Fruit fly (Drosophila melanogaster): ENCODE data around the gene BobA.

Gene BobA

DNA sequence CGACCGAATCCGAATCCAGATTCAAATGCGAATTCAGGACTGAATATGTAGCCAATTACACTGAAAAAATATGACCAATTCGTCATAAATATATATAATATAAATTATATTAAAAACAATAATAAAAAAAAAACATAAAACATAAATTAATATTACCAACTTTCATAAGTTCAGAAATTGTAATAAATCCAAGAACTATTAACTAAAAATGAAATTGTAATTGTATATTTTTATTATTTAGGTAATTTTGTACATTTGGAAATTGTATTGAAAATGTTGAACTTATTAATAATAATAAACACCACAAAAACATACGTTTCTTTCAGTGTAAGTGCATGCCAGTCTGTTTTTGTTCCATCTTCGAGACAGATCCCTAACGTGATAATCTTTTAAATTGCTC, 15.1 kb upstream of the BobA start (continued):
- TF ChIP-seq fd64A (GFP tag; optimal IDR thresholded peaks at IDR 0.05) (no peak), Nf-YB (GFP tag; optimal IDR thresholded peaks at IDR 0.05) (peak; percentile 41), CG18764 (GFP tag; optimal IDR thresholded peaks at IDR 0.05) (no peak), emc (GFP tag; optimal IDR thresholded peaks at IDR 0.05) (no peak), pita (GFP tag; optimal IDR thresholded peaks at IDR 0.05) (no peak), CG3726 (GFP tag; IDR thresholded peaks at IDR 0.05) (no peak), CG7839 (tag; optimal IDR thresholded peaks at IDR 0.05) (peak; percentile 39), Oli (tag; optimal IDR thresholded peaks at IDR 0.05) (no peak), CG17829 (tag; optimal IDR thresholded peaks at IDR 0.05) (peak; percentile 81), luna (GFP tag; optimal IDR thresholded peaks at IDR 0.05) (no peak), CG9727 (GFP tag; optimal IDR thresholded peaks at IDR 0.05) (peak; percentile 85), Ptx1 (GFP tag; IDR thresholded peaks at IDR 0.05) (no peak), nerfin-2 (GFP tag; IDR thresholded peaks at IDR 0.05; ENCODE audit: partially characterized antibody) (no peak), psq (GFP tag; optimal IDR thresholded peaks at IDR 0.05) (no peak), CG30020 (tag; optimal IDR thresholded peaks at IDR 0.05) (peak; percentile 0), fu2 (GFP tag; optimal IDR thresholded peaks at IDR 0.05) (no peak), sr (GFP tag; IDR thresholded peaks at IDR 0.05) (no peak), unpg (GFP tag; optimal IDR thresholded peaks at IDR 0.05) (peak; percentile 43), CG17361 (GFP tag; IDR thresholded peaks at IDR 0.05) (peak; percentile 87), Dp (GFP tag; optimal IDR thresholded peaks at IDR 0.05) (no peak), fd3F (GFP tag; optimal IDR thresholded peaks at IDR 0.05) (no peak), bbx (GFP tag; IDR thresholded peaks at IDR 0.05; ENCODE audit: partially characterized antibody) (no peak), schlank (tag; optimal IDR thresholded peaks at IDR 0.05) (no peak), CG6654 (GFP tag; optimal IDR thresholded peaks at IDR 0.05) (no peak), lola (GFP tag; optimal IDR thresholded peaks at IDR 0.05) (peak in 1 of 3 experiments; percentile 89), Mes4 (GFP tag; optimal IDR thresholded peaks at IDR 0.05) (no peak), HHEX (GFP tag; optimal IDR thresholded peaks at IDR 0.05) (no peak), rib (GFP tag; IDR thresholded peaks at IDR 0.05) (no peak), CG2199 (GFP tag; IDR thresholded peaks at IDR 0.05) (no peak), cato (GFP tag; optimal IDR thresholded peaks at IDR 0.05; ENCODE audit: borderline replicate concordance) (no peak), CG15479 (GFP tag; optimal IDR thresholded peaks at IDR 0.05) (peak; percentile 89), CG31441 (GFP tag; IDR thresholded peaks at IDR 0.05) (peak; percentile 65), mam (GFP tag; optimal IDR thresholded peaks at IDR 0.05) (no peak), CG7372 (GFP tag; IDR thresholded peaks at IDR 0.05) (no peak), HmgD (GFP tag; optimal IDR thresholded peaks at IDR 0.05) (no peak), H2.0 (GFP tag; IDR thresholded peaks at IDR 0.05) (no peak), pzg (GFP tag; optimal IDR thresholded peaks at IDR 0.05) (no peak), pb (GFP tag; optimal IDR thresholded peaks at IDR 0.05) (no peak), scrt (GFP tag; optimal IDR thresholded peaks at IDR 0.05) (no peak), CG12744 (GFP tag; optimal IDR thresholded peaks at IDR 0.05) (no peak), Nf-YA (GFP tag; IDR thresholded peaks at IDR 0.05) (no peak), stc (GFP tag; IDR thresholded peaks at IDR 0.05) (no peak), CG10431 (GFP tag; optimal IDR thresholded peaks at IDR 0.05) (no peak), onecut (GFP tag; IDR thresholded peaks at IDR 0.05) (no peak), bsh (GFP tag; optimal IDR thresholded peaks at IDR 0.05) (peak in 1 of 2 experiments; percentile 10), Abd-B (GFP tag; optimal IDR thresholded peaks at IDR 0.05) (no peak), Ssrp (tag; optimal IDR thresholded peaks at IDR 0.05) (peak; percentile 46), CG6689 (GFP tag; IDR thresholded peaks at IDR 0.05) (no peak), yki (optimal IDR thresholded peaks at IDR 0.05) (no peak), CG10959 (GFP tag; IDR thresholded peaks at IDR 0.05) (no peak), CG8924 (tag; optimal IDR thresholded peaks at IDR 0.05) (peak; percentile 49), CG7987 (GFP tag; optimal IDR thresholded peaks at IDR 0.05) (no peak)
